Worm (Caenorhabditis elegans): ENCODE results near the gene srlf-26.
"Not testable (repeated sequence)": the region's sequence is repeated elsewhere in the genome, so short reads cannot be mapped to it uniquely, and the experiment has no call there.

DNA sequence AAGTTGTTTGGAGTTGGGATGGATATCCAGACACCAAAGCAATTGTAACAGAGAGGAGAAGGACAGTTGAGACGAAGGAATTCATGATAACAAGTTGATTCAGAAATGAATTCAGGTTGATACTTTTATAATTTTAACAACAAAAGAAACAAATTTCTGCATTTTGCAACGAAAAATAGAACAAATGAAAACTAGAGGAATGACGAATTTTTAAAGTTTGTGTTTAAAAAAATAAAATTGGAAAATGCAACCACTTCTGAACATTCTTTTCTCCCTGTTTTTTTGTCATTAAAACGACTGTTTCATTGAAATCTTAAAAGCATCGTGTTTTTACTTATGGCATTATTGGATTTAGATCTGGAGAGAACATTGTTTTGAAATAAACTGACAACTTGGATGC is 27.3 kb upstream of the srlf-26 start, which contains the start of gene C08F11.12:
- not testable (repeated sequence) for TF ChIP-seq snpc-4 (tag; optimal IDR thresholded peaks at IDR 0.05); pha-4 (GFP tag; IDR thresholded peaks at IDR 0.05); pha-4 (tag; optimal IDR thresholded peaks at IDR 0.05); nhr-77 (tag; optimal IDR thresholded peaks at IDR 0.05); nhr-25 (tag; optimal IDR thresholded peaks at IDR 0.05; ENCODE audit: borderline replicate concordance, insufficient read depth); egl-27 (tag; optimal IDR thresholded peaks at IDR 0.05); nhr-237 (tag; optimal IDR thresholded peaks at IDR 0.05); ces-1 (GFP tag; optimal IDR thresholded peaks at IDR 0.05); tag-97 (GFP tag; IDR thresholded peaks at IDR 0.05); lin-29 (GFP tag; IDR thresholded peaks at IDR 0.05); unc-130 (GFP tag; optimal IDR thresholded peaks at IDR 0.05)

Measured in whole organism, L4 larva.